Worm (Caenorhabditis elegans) whole organism, L1 larva: Measurements from ENCODE around the gene Y37D8A.2.

ENCODE experiments used
- C04F5.9 ChIP-seq: sonication (generic microtip); optimal IDR thresholded peaks from 2 replicates; lab custom pipeline; 2016; ENCODE audit warnings: missing genetic modification characterization, missing compliant biosample characterization
- C16A3.4 ChIP-seq: fragments of 150-350 bp; optimal IDR thresholded peaks from 2 replicates; lab custom pipeline; 2014; ENCODE audit warnings: missing biosample characterization, missing genetic modification characterization
- C34B4.2 ChIP-seq: sonication (generic microtip); optimal IDR thresholded peaks from 2 replicates; lab custom pipeline; 2017; ENCODE audit warnings: mild to moderate bottlenecking, missing genetic modification characterization, missing compliant biosample characterization
- alr-1 ChIP-seq: fragments of 200-800 bp; sonication (Bioruptor generic); optimal IDR thresholded peaks from 2 replicates; lab custom pipeline; 2018; ENCODE audit warnings: borderline replicate concordance, mild to moderate bottlenecking, missing genetic modification characterization, missing compliant biosample characterization
- blmp-1 ChIP-seq: fragments of 150-350 bp; optimal IDR thresholded peaks from 2 replicates; lab custom pipeline; 2014; ENCODE audit warnings: missing biosample characterization, missing genetic modification characterization
- ceh-63 ChIP-seq: fragments of 200-800 bp; sonication (Bioruptor generic); optimal IDR thresholded peaks from 2 replicates; lab custom pipeline; 2018; ENCODE audit warnings: mild to moderate bottlenecking, missing genetic modification characterization, missing compliant biosample characterization
- ceh-82 ChIP-seq, 3 experiments: fragments of 150-350 bp in 1 of 3; sonication (generic microtip) in 2 of 3; optimal IDR thresholded peaks; 2 replicates each; lab custom pipeline; 2014 to 2017; ENCODE audit warnings: missing biosample characterization in 3 of 3, missing genetic modification characterization in 3 of 3
- ceh-88 ChIP-seq: fragments of 200-800 bp; sonication (Bioruptor generic); IDR thresholded peaks from 2 replicates; pipeline ENCODE4 v1.3.6; 2022; ENCODE audit warnings: missing genetic modification characterization, missing compliant biosample characterization
- ceh-90 ChIP-seq: sonication (generic microtip); optimal IDR thresholded peaks from 2 replicates; lab custom pipeline; 2016; ENCODE audit warnings: missing genetic modification characterization, missing compliant biosample characterization
- ces-1 ChIP-seq: fragments of 150-350 bp; optimal IDR thresholded peaks from 2 replicates; lab custom pipeline; 2014; ENCODE audit warnings: missing biosample characterization, missing genetic modification reagents, missing genetic modification characterization
- dpl-1 ChIP-seq, 3 experiments: fragments of 150-350 bp in 2 of 3; sonication (generic microtip) in 1 of 3; optimal IDR thresholded peaks; 2 replicates each; lab custom pipeline; 2014 to 2017; ENCODE audit warnings: missing biosample characterization in 3 of 3, missing genetic modification characterization in 3 of 3, missing genetic modification reagents in 3 of 3
- efl-1 ChIP-seq, 4 experiments: fragments of 150-350 bp; optimal IDR thresholded peaks in 3 of 4; peaks in 1 of 4; 1 replicate in 1 of 4; 2 replicates in 3 of 4; lab custom pipeline; 2014; ENCODE audit warnings: missing biosample characterization in 2 of 4, missing genetic modification characterization in 2 of 4, missing genetic modification reagents in 2 of 4
- egl-27 ChIP-seq, 2 experiments: fragments of 150-350 bp in 1 of 2; sonication (generic microtip); optimal IDR thresholded peaks; 3 replicates each; lab custom pipeline; 2017 to 2018; ENCODE audit warnings: missing biosample characterization in 2 of 2, missing genetic modification characterization in 2 of 2, missing genetic modification reagents in 2 of 2
- elt-3 ChIP-seq, 6 experiments: fragments of 150-350 bp in 1 of 6; sonication (generic microtip); optimal IDR thresholded peaks; 2 replicates each; lab custom pipeline; 2017 to 2018; ENCODE audit warnings: missing biosample characterization in 6 of 6, missing genetic modification characterization in 6 of 6, inconsistent platforms in 1 of 6
- fkh-4 ChIP-seq: sonication (generic microtip); optimal IDR thresholded peaks from 2 replicates; lab custom pipeline; 2016; ENCODE audit warnings: missing compliant biosample characterization, missing genetic modification characterization, borderline replicate concordance
- fos-1 ChIP-seq: fragments of 150-350 bp; optimal IDR thresholded peaks from 2 replicates; lab custom pipeline; 2014; ENCODE audit warnings: missing biosample characterization, missing genetic modification characterization
- grh-1 ChIP-seq: fragments of 200-800 bp; sonication (Bioruptor generic); IDR thresholded peaks from 2 replicates; pipeline ENCODE4 v1.3.6; 2022; ENCODE audit warnings: missing genetic modification reagents, missing genetic modification characterization, missing compliant biosample characterization
- hlh-17 ChIP-seq: fragments of 200-800 bp; sonication (Bioruptor generic); optimal IDR thresholded peaks from 2 replicates; lab custom pipeline; 2018; ENCODE audit warnings: missing genetic modification characterization, mild to moderate bottlenecking, missing compliant biosample characterization, moderate library complexity, borderline replicate concordance
- lin-13 ChIP-seq: fragments of 150-350 bp; optimal IDR thresholded peaks from 2 replicates; lab custom pipeline; 2014; ENCODE audit warnings: missing biosample characterization, missing genetic modification reagents, missing genetic modification characterization
- lin-14 ChIP-seq: fragments of 200-800 bp; sonication (Bioruptor generic); optimal IDR thresholded peaks from 2 replicates; lab custom pipeline; 2018; ENCODE audit warnings: mild to moderate bottlenecking, missing genetic modification characterization, moderate library complexity, missing compliant biosample characterization
- lin-35 ChIP-seq, 2 experiments: fragments of 150-350 bp; optimal IDR thresholded peaks; 2 replicates each; lab custom pipeline; 2014; ENCODE audit warnings: missing biosample characterization in 2 of 2, missing genetic modification characterization in 2 of 2, missing genetic modification reagents in 2 of 2
- lsy-2 ChIP-seq, 2 experiments: fragments of 150-350 bp; optimal IDR thresholded peaks; 2 replicates each; lab custom pipeline; 2014; ENCODE audit warnings: missing biosample characterization in 2 of 2, missing genetic modification characterization in 2 of 2
- mdl-1 ChIP-seq, 2 experiments: fragments of 150-350 bp; optimal IDR thresholded peaks; 2 replicates each; lab custom pipeline; 2014 to 2017; ENCODE audit warnings: missing biosample characterization in 2 of 2, missing genetic modification characterization in 2 of 2, inconsistent platforms in 1 of 2
- mep-1 ChIP-seq: fragments of 150-350 bp; optimal IDR thresholded peaks from 2 replicates; lab custom pipeline; 2014; ENCODE audit warnings: missing biosample characterization, missing genetic modification characterization
- nhr-11 ChIP-seq: fragments of 150-350 bp; optimal IDR thresholded peaks from 2 replicates; lab custom pipeline; 2014; ENCODE audit warnings: missing biosample characterization, missing genetic modification characterization
- nhr-19 ChIP-seq: fragments of 200-800 bp; sonication (Bioruptor generic); conservative IDR thresholded peaks from 2 replicates; pipeline ENCODE4 v1.3.6; 2022; ENCODE audit warnings: missing genetic modification characterization, missing compliant biosample characterization
- nhr-20 ChIP-seq: sonication (generic microtip); optimal IDR thresholded peaks from 2 replicates; lab custom pipeline; 2016; ENCODE audit warnings: mild to moderate bottlenecking, missing genetic modification characterization, missing compliant biosample characterization
- nhr-47 ChIP-seq: sonication (generic microtip); optimal IDR thresholded peaks from 2 replicates; lab custom pipeline; 2016; ENCODE audit warnings: mild to moderate bottlenecking, missing genetic modification characterization, moderate library complexity, missing compliant biosample characterization
- nhr-71 ChIP-seq: sonication (generic microtip); optimal IDR thresholded peaks from 2 replicates; lab custom pipeline; 2016; ENCODE audit warnings: mild to moderate bottlenecking, missing genetic modification characterization, moderate library complexity, missing compliant biosample characterization
- nhr-85 ChIP-seq: sonication (generic microtip); peaks from one replicate; lab custom pipeline; 2016; ENCODE audit warnings: missing genetic modification characterization, inconsistent platforms, missing compliant biosample characterization
- nhr-90 ChIP-seq: sonication (generic microtip); optimal IDR thresholded peaks from 2 replicates; lab custom pipeline; 2016; ENCODE audit warnings: mild to moderate bottlenecking, missing genetic modification characterization, missing compliant biosample characterization; ENCODE audit not compliant: poor library complexity
- pax-3 ChIP-seq: fragments of 200-800 bp; sonication (Bioruptor generic); optimal IDR thresholded peaks from 2 replicates; lab custom pipeline; 2018; ENCODE audit warnings: mild to moderate bottlenecking, missing genetic modification characterization, moderate library complexity, missing compliant biosample characterization
- skn-1 ChIP-seq: fragments of 150-350 bp; optimal IDR thresholded peaks from 2 replicates; lab custom pipeline; 2014; ENCODE audit warnings: missing biosample characterization, missing genetic modification characterization
- snpc-4 ChIP-seq: fragments of 150-350 bp; optimal IDR thresholded peaks from 2 replicates; lab custom pipeline; 2014; ENCODE audit warnings: missing biosample characterization, missing genetic modification characterization
- snu-23 ChIP-seq: sonication (generic microtip); optimal IDR thresholded peaks from 2 replicates; lab custom pipeline; 2016; ENCODE audit warnings: missing genetic modification characterization, missing compliant biosample characterization
- sox-4 ChIP-seq: sonication (generic microtip); optimal IDR thresholded peaks from 2 replicates; lab custom pipeline; 2016; ENCODE audit warnings: missing genetic modification characterization, missing compliant biosample characterization
- sup-37 ChIP-seq: fragments of 200-800 bp; sonication (Bioruptor generic); optimal IDR thresholded peaks from 2 replicates; lab custom pipeline; 2018; ENCODE audit warnings: mild to moderate bottlenecking, missing genetic modification characterization, missing compliant biosample characterization
- tbx-2 ChIP-seq: sonication (generic microtip); optimal IDR thresholded peaks from 2 replicates; lab custom pipeline; 2016; ENCODE audit warnings: missing genetic modification characterization, missing compliant biosample characterization
- unc-62 ChIP-seq: fragments of 150-350 bp; optimal IDR thresholded peaks from 2 replicates; lab custom pipeline; 2014; ENCODE audit warnings: missing biosample characterization, missing genetic modification reagents, missing genetic modification characterization
- vab-15 ChIP-seq: sonication (generic microtip); optimal IDR thresholded peaks from 2 replicates; lab custom pipeline; 2017; ENCODE audit warnings: missing genotype, mild to moderate bottlenecking, missing genetic modification characterization, missing compliant biosample characterization
- xbp-1 ChIP-seq: sonication (generic microtip); optimal IDR thresholded peaks from 2 replicates; lab custom pipeline; 2016; ENCODE audit warnings: missing genetic modification characterization, missing compliant biosample characterization
- zip-4 ChIP-seq: fragments of 200-800 bp; sonication (Bioruptor generic); optimal IDR thresholded peaks from 2 replicates; lab custom pipeline; 2018; ENCODE audit warnings: mild to moderate bottlenecking, missing genetic modification characterization, moderate library complexity, missing compliant biosample characterization
- ztf-4 ChIP-seq: fragments of 150-350 bp; optimal IDR thresholded peaks from 2 replicates; lab custom pipeline; 2014; ENCODE audit warnings: missing biosample characterization, missing genetic modification characterization

Y37D8A.2 gene

ce11 chrIII:12847623-12848022 lies 27.6 kb downstream of the Y37D8A.2 start:
- TF ChIP-seq ceh-88 (GFP tag; lab: Robert Waterston, UW) (no peak), skn-1 (peak; percentile 28), nhr-71 (tag; lab: Kevin White, UChicago) (peak; percentile 4), nhr-85 (tag; lab: Kevin White, UChicago) (peak; percentile 92), mep-1 (tag; lab: Kevin White, UChicago) (peak; percentile 36), pax-3 (tag; lab: Kevin White, UChicago) (no peak), nhr-11 (tag; lab: Kevin White, UChicago) (no peak), snu-23 (GFP tag; lab: Kevin White, UChicago) (peak; percentile 11), hlh-17 (no peak), lin-14 (GFP tag; lab: Kevin White, UChicago) (peak; percentile 57), zip-4 (GFP tag; lab: Kevin White, UChicago) (no peak), lsy-2 (tag; optimal IDR thresholded peaks at IDR 0.05; lab: Kevin White, UChicago) (no peak), dpl-1 (GFP tag; optimal IDR thresholded peaks at IDR 0.05; lab: Kevin White, UChicago) (peak in 2 of 3 experiments; percentile 2 to 33), nhr-20 (tag; lab: Kevin White, UChicago) (no peak), ceh-63 (GFP tag; lab: Kevin White, UChicago) (no peak), blmp-1 (tag; lab: Kevin White, UChicago) (peak; percentile 59), alr-1 (tag; lab: Kevin White, UChicago) (no peak), fos-1 (tag; lab: Kevin White, UChicago) (peak; percentile 56), efl-1 (optimal IDR thresholded peaks at IDR 0.05; lab: Kevin White, UChicago) (no peak), efl-1 (GFP tag; optimal IDR thresholded peaks at IDR 0.05 in 1 of 2; lab: Kevin White, UChicago) (peak; percentile 14 to 64), elt-3 (tag; optimal IDR thresholded peaks at IDR 0.05; lab: Kevin White, UChicago) (peak in 4 of 6 experiments; percentile 52 to 87 (median 76))

ce11 chrIII:12848173-12848572 lies 28.2 kb downstream of the Y37D8A.2 start:
- peak; percentile 19 for TF ChIP-seq snpc-4 (tag; lab: Kevin White, UChicago)

- TF ChIP-seq elt-3 (tag; optimal IDR thresholded peaks at IDR 0.05; lab: Kevin White, UChicago) (peak; percentile 85 to 99 (median 96)), lin-13 (GFP tag; lab: Kevin White, UChicago) (peak; percentile 20), nhr-47 (tag; lab: Kevin White, UChicago) (no peak), lin-35 (GFP tag; optimal IDR thresholded peaks at IDR 0.05; lab: Kevin White, UChicago) (peak in 1 of 2 experiments; percentile 49), C16A3.4 (tag; lab: Kevin White, UChicago) (no peak), ztf-4 (tag; lab: Kevin White, UChicago) (no peak), ceh-82 (tag; optimal IDR thresholded peaks at IDR 0.05; lab: Kevin White, UChicago) (no peak), mep-1 (tag; lab: Kevin White, UChicago) (peak; percentile 26), lsy-2 (tag; optimal IDR thresholded peaks at IDR 0.05; lab: Kevin White, UChicago) (peak; percentile 25 to 70), lin-14 (GFP tag; lab: Kevin White, UChicago) (peak; percentile 84), dpl-1 (GFP tag; optimal IDR thresholded peaks at IDR 0.05; lab: Kevin White, UChicago) (peak in 1 of 3 experiments; percentile 18), nhr-71 (tag; lab: Kevin White, UChicago) (peak; percentile 71), ces-1 (no peak), grh-1 (GFP tag; lab: Robert Waterston, UW) (peak; percentile 45; the same call in 1 of the 2 replicates), ceh-63 (GFP tag; lab: Kevin White, UChicago) (no peak), nhr-20 (tag; lab: Kevin White, UChicago) (peak; percentile 83), sup-37 (GFP tag; lab: Kevin White, UChicago) (no peak), snu-23 (GFP tag; lab: Kevin White, UChicago) (peak; percentile 60), egl-27 (tag; optimal IDR thresholded peaks at IDR 0.05; lab: Kevin White, UChicago) (peak in 1 of 2 experiments; percentile 36), nhr-90 (tag; lab: Kevin White, UChicago) (peak; percentile 34), vab-15 (tag; lab: Kevin White, UChicago) (peak; percentile 49), C34B4.2 (tag; lab: Kevin White, UChicago) (no peak), ceh-90 (tag; lab: Kevin White, UChicago) (no peak), unc-62 (GFP tag; lab: Kevin White, UChicago) (no peak), nhr-19 (GFP tag; lab: Robert Waterston, UW) (peak; percentile 9; the same call in 1 of the 2 replicates), xbp-1 (tag; lab: Kevin White, UChicago) (no peak), zip-4 (GFP tag; lab: Kevin White, UChicago) (no peak), tbx-2 (peak; percentile 60), nhr-85 (tag; lab: Kevin White, UChicago) (peak; percentile 97), mdl-1 (tag; optimal IDR thresholded peaks at IDR 0.05; lab: Kevin White, UChicago) (peak in 1 of 2 experiments; percentile 6), blmp-1 (tag; lab: Kevin White, UChicago) (peak; percentile 97), C04F5.9 (tag; lab: Kevin White, UChicago) (no peak), pax-3 (tag; lab: Kevin White, UChicago) (no peak), fkh-4 (no peak), sox-4 (no peak)
Measured at ce11 chrIII:12848981-12849589, 29.1 kb downstream of the Y37D8A.2 start.
